Worm (Caenorhabditis elegans) whole organism, L2 larva: Measurements from ENCODE around the gene K01A6.5.
A peak's percentile ranks its signal among the peaks of the same experiment; 100 is the strongest.

Experiments used
- C34F6.9 ChIP-seq: fragments of 150-350 bp; optimal IDR thresholded peaks from 2 replicates; lab custom pipeline; 2014; ENCODE audit warnings: missing biosample characterization, missing genetic modification characterization
- F13H6.1 ChIP-seq: sonication (generic microtip); optimal IDR thresholded peaks from 2 replicates; lab custom pipeline; 2016; ENCODE audit warnings: missing genetic modification characterization, missing compliant biosample characterization
- Y55F3AM.14 ChIP-seq: fragments of 200-800 bp; sonication (Bioruptor generic); optimal IDR thresholded peaks from 2 replicates; lab custom pipeline; 2018; ENCODE audit warnings: mild to moderate bottlenecking, missing genetic modification characterization, missing compliant biosample characterization
- ZK546.5 ChIP-seq: sonication (generic microtip); optimal IDR thresholded peaks from 2 replicates; lab custom pipeline; 2017; ENCODE audit warnings: missing biosample characterization, missing genetic modification characterization
- ama-1 ChIP-seq: fragments of 150-350 bp; optimal IDR thresholded peaks from 2 replicates; lab custom pipeline; 2018; ENCODE audit warnings: inconsistent platforms
- blmp-1 ChIP-seq: sonication (generic microtip); optimal IDR thresholded peaks from 2 replicates; lab custom pipeline; 2017; ENCODE audit warnings: missing genetic modification characterization, mild to moderate bottlenecking, missing compliant biosample characterization, antibody characterized with exemption, moderate library complexity; ENCODE audit not compliant: insufficient read depth
- ceh-16 ChIP-seq: fragments of 150-350 bp; optimal IDR thresholded peaks from 2 replicates; lab custom pipeline; 2014; ENCODE audit warnings: missing biosample characterization, missing genetic modification characterization
- ceh-82 ChIP-seq: fragments of 150-350 bp; optimal IDR thresholded peaks from 2 replicates; lab custom pipeline; 2014; ENCODE audit warnings: missing biosample characterization, missing genetic modification characterization
- crh-2 ChIP-seq: sonication (generic microtip); optimal IDR thresholded peaks from 2 replicates; lab custom pipeline; 2017; ENCODE audit warnings: missing biosample characterization, missing genetic modification characterization
- dmd-4 ChIP-seq: sonication (generic microtip); optimal IDR thresholded peaks from 2 replicates; lab custom pipeline; 2017; ENCODE audit warnings: missing biosample characterization, missing genetic modification characterization
- egl-27 ChIP-seq: sonication (generic microtip); optimal IDR thresholded peaks from 3 replicates; lab custom pipeline; 2017; ENCODE audit warnings: missing biosample characterization, missing genetic modification reagents, missing genetic modification characterization
- elt-1 ChIP-seq: fragments of 150-350 bp; optimal IDR thresholded peaks from 2 replicates; lab custom pipeline; 2014; ENCODE audit warnings: missing biosample characterization, missing genetic modification characterization
- elt-3 ChIP-seq: sonication (generic microtip); optimal IDR thresholded peaks from 2 replicates; lab custom pipeline; 2017; ENCODE audit warnings: missing biosample characterization, missing genetic modification characterization
- fos-1 ChIP-seq: fragments of 150-350 bp; optimal IDR thresholded peaks from 2 replicates; lab custom pipeline; 2014; ENCODE audit warnings: missing biosample characterization, missing genetic modification characterization
- gmeb-1 ChIP-seq: fragments of 150-350 bp; optimal IDR thresholded peaks from 2 replicates; lab custom pipeline; 2014; ENCODE audit warnings: missing biosample characterization, missing genetic modification characterization
- lin-11 ChIP-seq: fragments of 150-350 bp; sonication (generic microtip); optimal IDR thresholded peaks from 2 replicates; lab custom pipeline; 2014; ENCODE audit warnings: missing biosample characterization, missing genetic modification characterization, inconsistent platforms, mixed read lengths
- lin-13 ChIP-seq: fragments of 150-350 bp; optimal IDR thresholded peaks from 2 replicates; lab custom pipeline; 2014; ENCODE audit warnings: missing biosample characterization, missing genetic modification reagents, missing genetic modification characterization
- lin-39 ChIP-seq: fragments of 150-350 bp; optimal IDR thresholded peaks from 2 replicates; lab custom pipeline; 2014; ENCODE audit warnings: missing biosample characterization, missing genetic modification reagents, missing genetic modification characterization
- lsy-2 ChIP-seq, 2 experiments: fragments of 150-350 bp in 1 of 2; sonication (generic microtip) in 1 of 2; optimal IDR thresholded peaks; 2 replicates each; lab custom pipeline; 2014 to 2017; ENCODE audit warnings: missing biosample characterization in 2 of 2, missing genetic modification characterization in 2 of 2
- mbf-1 ChIP-seq: sonication (generic microtip); optimal IDR thresholded peaks from 2 replicates; lab custom pipeline; 2017; ENCODE audit warnings: missing biosample characterization, missing genetic modification characterization
- nhr-10 ChIP-seq: sonication (generic microtip); optimal IDR thresholded peaks from 2 replicates; lab custom pipeline; 2017; ENCODE audit warnings: missing biosample characterization, missing genetic modification characterization
- nhr-12 ChIP-seq: fragments of 150-350 bp; optimal IDR thresholded peaks from 2 replicates; lab custom pipeline; 2014; ENCODE audit warnings: missing biosample characterization, missing genetic modification characterization
- nhr-129 ChIP-seq: fragments of 150-350 bp; optimal IDR thresholded peaks from 2 replicates; lab custom pipeline; 2014; ENCODE audit warnings: missing biosample characterization, missing genetic modification characterization
- nhr-21 ChIP-seq: fragments of 150-350 bp; optimal IDR thresholded peaks from 2 replicates; lab custom pipeline; 2014; ENCODE audit warnings: missing biosample characterization, missing genetic modification characterization
- nhr-237 ChIP-seq: fragments of 150-350 bp; optimal IDR thresholded peaks from 2 replicates; lab custom pipeline; 2014; ENCODE audit warnings: missing biosample characterization, missing genetic modification characterization
- nhr-25 ChIP-seq: fragments of 150-350 bp; sonication (generic microtip); optimal IDR thresholded peaks from 3 replicates; lab custom pipeline; 2014; ENCODE audit warnings: missing biosample characterization, missing genetic modification characterization
- nhr-6 ChIP-seq: fragments of 150-350 bp; optimal IDR thresholded peaks from 2 replicates; lab custom pipeline; 2014; ENCODE audit warnings: missing biosample characterization, missing genetic modification characterization
- peb-1 ChIP-seq: fragments of 150-350 bp; optimal IDR thresholded peaks from 2 replicates; lab custom pipeline; 2014; ENCODE audit warnings: missing biosample characterization, missing genetic modification characterization
- sem-4 ChIP-seq: fragments of 150-350 bp; optimal IDR thresholded peaks from 2 replicates; lab custom pipeline; 2014; ENCODE audit warnings: missing biosample characterization, missing genetic modification reagents, missing genetic modification characterization
- sma-3 ChIP-seq: sonication (generic microtip); optimal IDR thresholded peaks from 2 replicates; lab custom pipeline; 2016; ENCODE audit warnings: missing genetic modification reagents, missing genetic modification characterization, missing compliant biosample characterization
- sma-9 ChIP-seq, 2 experiments: fragments of 150-350 bp in 1 of 2; sonication (generic microtip) in 1 of 2; optimal IDR thresholded peaks; 2 replicates each; lab custom pipeline; 2014 to 2016; ENCODE audit warnings: missing genetic modification characterization in 2 of 2, mild to moderate bottlenecking in 1 of 2, missing biosample characterization in 1 of 2, missing compliant biosample characterization in 1 of 2, missing genetic modification reagents in 1 of 2, moderate library complexity in 1 of 2
- unc-39 ChIP-seq: fragments of 150-350 bp; optimal IDR thresholded peaks from 2 replicates; lab custom pipeline; 2014; ENCODE audit warnings: missing biosample characterization, missing genetic modification characterization
- zag-1 ChIP-seq: fragments of 150-350 bp; optimal IDR thresholded peaks from 2 replicates; lab custom pipeline; 2014; ENCODE audit warnings: missing biosample characterization, missing genetic modification characterization
- ztf-1 ChIP-seq: fragments of 200-800 bp; sonication (Bioruptor generic); conservative IDR thresholded peaks from 2 replicates; pipeline ENCODE4 v1.3.6; 2022; ENCODE audit warnings: missing genetic modification characterization, missing compliant biosample characterization
- ztf-11 ChIP-seq: sonication (generic microtip); optimal IDR thresholded peaks from 2 replicates; lab custom pipeline; 2017; ENCODE audit warnings: missing biosample characterization, missing genetic modification characterization
- ztf-4 ChIP-seq: fragments of 150-350 bp; optimal IDR thresholded peaks from 2 replicates; lab custom pipeline; 2014; ENCODE audit warnings: missing biosample characterization, missing genetic modification characterization

The K01A6.5 gene

ce11 chrIV:11742406-11742805 lies at the start of gene K01A6.5:
TSS of gene K01A6.5 (plus strand) at chrIV:11742706.
- TF ChIP-seq mbf-1 (tag; lab: Kevin White, UChicago): no peak
- TF ChIP-seq crh-2 (tag; lab: Kevin White, UChicago): no peak
- TF ChIP-seq lin-39 (tag; lab: Kevin White, UChicago): no peak
- TF ChIP-seq nhr-12 (tag; lab: Kevin White, UChicago): no peak
- no peak for TF ChIP-seq gmeb-1 (tag; lab: Kevin White, UChicago)
- TF ChIP-seq C34F6.9 (tag; lab: Kevin White, UChicago): no peak
- TF ChIP-seq elt-3 (tag; lab: Kevin White, UChicago): no peak
- no peak for TF ChIP-seq nhr-237
- no peak for TF ChIP-seq ztf-1 (GFP tag; lab: Robert Waterston, UW)
- no peak for TF ChIP-seq sma-9 (GFP tag; optimal IDR thresholded peaks at IDR 0.05; lab: Kevin White, UChicago)
- TF ChIP-seq sma-9 (tag; optimal IDR thresholded peaks at IDR 0.05; lab: Kevin White, UChicago): no peak
- TF ChIP-seq ztf-4: no peak
- no peak for TF ChIP-seq peb-1 (tag; lab: Kevin White, UChicago)

- TF ChIP-seq nhr-6 (tag; lab: Kevin White, UChicago) (no peak), lin-39 (tag; lab: Kevin White, UChicago) (no peak)
Measured at ce11 chrIV:11693493-11693892, 49.0 kb upstream of the K01A6.5 start, which contains the start of gene ZK792.12. TSS of gene ZK792.12 (plus strand) at chrIV:11693793.

- TF ChIP-seq elt-1 (tag; lab: Kevin White, UChicago): no peak
- TF ChIP-seq Y55F3AM.14 (GFP tag; lab: Kevin White, UChicago): no peak
- no peak for TF ChIP-seq nhr-12 (tag; lab: Kevin White, UChicago)
- no peak for TF ChIP-seq crh-2 (tag; lab: Kevin White, UChicago)
Measured at ce11 chrIV:11694143-11694542, 48.4 kb upstream of the K01A6.5 start, which contains the start of gene ZK792.7. TSS of gene ZK792.7 (plus strand) at chrIV:11694443.

- TF ChIP-seq ceh-82 (tag; lab: Kevin White, UChicago): no peak
- TF ChIP-seq nhr-25: no peak
- no peak for TF ChIP-seq lsy-2 (tag; optimal IDR thresholded peaks at IDR 0.05; lab: Kevin White, UChicago)
- TF ChIP-seq lin-39 (tag; lab: Kevin White, UChicago): no peak
- TF ChIP-seq nhr-6 (tag; lab: Kevin White, UChicago): no peak
- no peak for TF ChIP-seq unc-39
- TF ChIP-seq F13H6.1 (tag; lab: Kevin White, UChicago): no peak
- TF ChIP-seq sma-9 (GFP tag; optimal IDR thresholded peaks at IDR 0.05; lab: Kevin White, UChicago): no peak
- TF ChIP-seq sma-9 (tag; optimal IDR thresholded peaks at IDR 0.05; lab: Kevin White, UChicago): no peak
- no peak for TF ChIP-seq nhr-21 (tag; lab: Kevin White, UChicago)
- no peak for TF ChIP-seq lin-13 (GFP tag; lab: Kevin White, UChicago)
Measured at ce11 chrIV:11695634-11696033, 46.9 kb upstream of the K01A6.5 start.

ce11 chrIV:11697514-11697913 lies 45.0 kb upstream of the K01A6.5 start:
- TF ChIP-seq egl-27 (tag; lab: Kevin White, UChicago) (no peak), lin-39 (tag; lab: Kevin White, UChicago) (no peak), mbf-1 (tag; lab: Kevin White, UChicago) (no peak)
- TF ChIP-seq, all 48 proteins: peak for 0

- TF ChIP-seq ceh-16 (tag; lab: Kevin White, UChicago) (peak; percentile 28), lsy-2 (tag; optimal IDR thresholded peaks at IDR 0.05; lab: Kevin White, UChicago) (no peak), mbf-1 (tag; lab: Kevin White, UChicago) (no peak), fos-1 (tag; lab: Kevin White, UChicago) (peak; percentile 31), blmp-1 (peak; percentile 93), nhr-129 (tag; lab: Kevin White, UChicago) (no peak), nhr-12 (tag; lab: Kevin White, UChicago) (no peak), nhr-25 (peak; percentile 61), ZK546.5 (tag; lab: Kevin White, UChicago) (no peak), sma-3 (GFP tag; lab: Kevin White, UChicago) (peak; percentile 24), nhr-10 (tag; lab: Kevin White, UChicago) (no peak), ztf-11 (tag; lab: Kevin White, UChicago) (no peak), C34F6.9 (tag; lab: Kevin White, UChicago) (no peak), nhr-21 (tag; lab: Kevin White, UChicago) (peak; percentile 32), dmd-4 (tag; lab: Kevin White, UChicago) (no peak), lin-11 (tag; lab: Kevin White, UChicago) (no peak), lin-13 (GFP tag; lab: Kevin White, UChicago) (no peak), crh-2 (tag; lab: Kevin White, UChicago) (peak; percentile 35), unc-39 (no peak), sma-9 (GFP tag; optimal IDR thresholded peaks at IDR 0.05; lab: Kevin White, UChicago) (peak; percentile 26), sma-9 (tag; optimal IDR thresholded peaks at IDR 0.05; lab: Kevin White, UChicago) (no peak), nhr-237 (no peak), sem-4 (tag; lab: Kevin White, UChicago) (peak; percentile 13), peb-1 (tag; lab: Kevin White, UChicago) (no peak), zag-1 (tag; lab: Kevin White, UChicago) (no peak), egl-27 (tag; lab: Kevin White, UChicago) (peak; percentile 67), gmeb-1 (tag; lab: Kevin White, UChicago) (no peak), ama-1 (lab: Kevin White, UChicago) (no peak)
Measured at ce11 chrIV:11700100-11700499, 42.4 kb upstream of the K01A6.5 start.
